Worm (Caenorhabditis elegans) whole organism, mixed stage, embryonic: ENCODE results near the gene spp-16.

Experiments used
- M03D4.4 ChIP-seq: sonication (generic microtip); optimal IDR thresholded peaks from 2 replicates; lab custom pipeline; 2017; ENCODE audit warnings: mild to moderate bottlenecking, missing genetic modification characterization, missing compliant biosample characterization
- bed-3 ChIP-seq: fragments of 200-800 bp; sonication (Bioruptor generic); optimal IDR thresholded peaks from 3 replicates; lab custom pipeline; 2018; ENCODE audit warnings: mild to moderate bottlenecking, missing genetic modification characterization, moderate library complexity, missing compliant biosample characterization
- blmp-1 ChIP-seq: fragments of 150-350 bp; optimal IDR thresholded peaks from 2 replicates; lab custom pipeline; 2014; ENCODE audit warnings: missing biosample characterization, missing genetic modification characterization
- ceh-39 ChIP-seq: fragments of 150-350 bp; optimal IDR thresholded peaks from 2 replicates; lab custom pipeline; 2014; ENCODE audit warnings: missing biosample characterization, missing genetic modification characterization
- ceh-83 ChIP-seq: fragments of 200-800 bp; sonication (Bioruptor generic); optimal IDR thresholded peaks from 2 replicates; lab custom pipeline; 2018; ENCODE audit warnings: mild to moderate bottlenecking, missing genetic modification characterization, missing compliant biosample characterization
- ces-1 ChIP-seq: fragments of 150-350 bp; optimal IDR thresholded peaks from 2 replicates; lab custom pipeline; 2014; ENCODE audit warnings: missing biosample characterization, missing genetic modification reagents, missing genetic modification characterization
- cnd-1 ChIP-seq: fragments of 200-800 bp; sonication (Bioruptor generic); optimal IDR thresholded peaks from 2 replicates; lab custom pipeline; 2018; ENCODE audit warnings: mild to moderate bottlenecking, missing genetic modification characterization, missing compliant biosample characterization
- drap-1 ChIP-seq: fragments of 200-800 bp; sonication (Bioruptor generic); optimal IDR thresholded peaks from 3 replicates; lab custom pipeline; 2018; ENCODE audit warnings: mild to moderate bottlenecking, missing genetic modification characterization, missing compliant biosample characterization
- elt-1 ChIP-seq: sonication (generic microtip); optimal IDR thresholded peaks from 2 replicates; lab custom pipeline; 2017; ENCODE audit warnings: missing genetic modification characterization, mild to moderate bottlenecking, missing compliant biosample characterization, antibody characterized with exemption, moderate library complexity, borderline replicate concordance; ENCODE audit not compliant: insufficient read depth
- elt-3 ChIP-seq: fragments of 150-350 bp; optimal IDR thresholded peaks from 2 replicates; lab custom pipeline; 2014; ENCODE audit warnings: missing biosample characterization, missing genetic modification characterization
- flh-1 ChIP-seq: fragments of 200-800 bp; sonication (Bioruptor generic); optimal IDR thresholded peaks from 2 replicates; lab custom pipeline; 2018; ENCODE audit warnings: mild to moderate bottlenecking, missing genetic modification characterization, moderate library complexity, missing compliant biosample characterization
- ham-2 ChIP-seq: fragments of 200-800 bp; sonication (Bioruptor generic); optimal IDR thresholded peaks from 2 replicates; lab custom pipeline; 2018; ENCODE audit warnings: mild to moderate bottlenecking, missing genetic modification characterization, missing compliant biosample characterization
- hlh-1 ChIP-seq: fragments of 150-350 bp; optimal IDR thresholded peaks from 2 replicates; lab custom pipeline; 2014; ENCODE audit warnings: missing biosample characterization, missing genetic modification reagents, missing genetic modification characterization
- lin-13 ChIP-seq: fragments of 150-350 bp; optimal IDR thresholded peaks from 2 replicates; lab custom pipeline; 2014; ENCODE audit warnings: missing biosample characterization, missing genetic modification characterization
- lin-32 ChIP-seq: fragments of 200-800 bp; sonication (Bioruptor generic); optimal IDR thresholded peaks from 2 replicates; lab custom pipeline; 2018; ENCODE audit warnings: mild to moderate bottlenecking, missing genetic modification characterization, missing compliant biosample characterization
- lsy-2 ChIP-seq: fragments of 150-350 bp; optimal IDR thresholded peaks from 2 replicates; lab custom pipeline; 2014; ENCODE audit warnings: missing biosample characterization, missing genetic modification characterization
- mab-5 ChIP-seq: fragments of 150-350 bp; optimal IDR thresholded peaks from 2 replicates; lab custom pipeline; 2014; ENCODE audit warnings: missing biosample characterization, missing genetic modification characterization
- mep-1 ChIP-seq: fragments of 150-350 bp; optimal IDR thresholded peaks from 2 replicates; lab custom pipeline; 2017; ENCODE audit warnings: missing biosample characterization, missing genetic modification reagents, missing genetic modification characterization, inconsistent platforms
- mls-2 ChIP-seq: sonication (generic microtip); optimal IDR thresholded peaks from 2 replicates; lab custom pipeline; 2016; ENCODE audit warnings: mild to moderate bottlenecking, missing genetic modification characterization, moderate library complexity, missing compliant biosample characterization
- nhr-12 ChIP-seq: fragments of 150-350 bp; optimal IDR thresholded peaks from 2 replicates; lab custom pipeline; 2014; ENCODE audit warnings: missing biosample characterization, missing genetic modification characterization
- nhr-237 ChIP-seq: fragments of 150-350 bp; optimal IDR thresholded peaks from 2 replicates; lab custom pipeline; 2014; ENCODE audit warnings: missing biosample characterization, missing genetic modification characterization
- nhr-76 ChIP-seq: sonication (generic microtip); optimal IDR thresholded peaks from 2 replicates; lab custom pipeline; 2017; ENCODE audit warnings: missing biosample characterization, missing genetic modification characterization
- pha-4 ChIP-seq: fragments of 150-350 bp; optimal IDR thresholded peaks from 2 replicates; lab custom pipeline; 2018; ENCODE audit warnings: missing biosample characterization, missing genetic modification reagents, missing genetic modification characterization
- sem-2 ChIP-seq: fragments of 200-800 bp; sonication (Bioruptor generic); optimal IDR thresholded peaks from 2 replicates; lab custom pipeline; 2018; ENCODE audit warnings: mild to moderate bottlenecking, missing genetic modification characterization, missing compliant biosample characterization
- snpc-4 ChIP-seq: fragments of 150-350 bp; optimal IDR thresholded peaks from 2 replicates; lab custom pipeline; 2014; ENCODE audit warnings: missing biosample characterization, missing genetic modification characterization
- sptf-1 ChIP-seq: sonication (generic microtip); optimal IDR thresholded peaks from 2 replicates; lab custom pipeline; 2017; ENCODE audit warnings: mild to moderate bottlenecking, missing genetic modification characterization, moderate library complexity, missing compliant biosample characterization
- unc-62 ChIP-seq: fragments of 150-350 bp; optimal IDR thresholded peaks from 2 replicates; lab custom pipeline; 2014; ENCODE audit warnings: missing biosample characterization, missing genetic modification reagents, missing genetic modification characterization
- zip-8 ChIP-seq: fragments of 150-350 bp; optimal IDR thresholded peaks from 2 replicates; lab custom pipeline; 2014; ENCODE audit warnings: missing biosample characterization, missing genetic modification characterization
- ztf-11 ChIP-seq: fragments of 150-350 bp; optimal IDR thresholded peaks from 2 replicates; lab custom pipeline; 2014; ENCODE audit warnings: missing biosample characterization, missing genetic modification characterization

The spp-16 gene

ce11 chrV:10883478-10883877 is 17.6 kb downstream of the spp-16 start, which contains the start of gene F32D8.2:
F32D8.2 (plus strand) TSS chrV:10883778.
- TF ChIP-seq nhr-12 (tag; lab: Kevin White, UChicago) (no peak), sptf-1 (no peak), ztf-11 (no peak), pha-4 (tag; lab: Kevin White, UChicago) (no peak), mab-5 (tag; lab: Kevin White, UChicago) (no peak), sem-2 (GFP tag; lab: Kevin White, UChicago) (no peak), ceh-39 (no peak), nhr-76 (tag; lab: Kevin White, UChicago) (no peak), lsy-2 (tag; lab: Kevin White, UChicago) (no peak), drap-1 (no peak), lin-13 (tag; lab: Kevin White, UChicago) (no peak), cnd-1 (tag; lab: Kevin White, UChicago) (no peak), hlh-1 (no peak), nhr-237 (tag; lab: Kevin White, UChicago) (no peak), mep-1 (tag; lab: Kevin White, UChicago) (no peak)

DNA sequence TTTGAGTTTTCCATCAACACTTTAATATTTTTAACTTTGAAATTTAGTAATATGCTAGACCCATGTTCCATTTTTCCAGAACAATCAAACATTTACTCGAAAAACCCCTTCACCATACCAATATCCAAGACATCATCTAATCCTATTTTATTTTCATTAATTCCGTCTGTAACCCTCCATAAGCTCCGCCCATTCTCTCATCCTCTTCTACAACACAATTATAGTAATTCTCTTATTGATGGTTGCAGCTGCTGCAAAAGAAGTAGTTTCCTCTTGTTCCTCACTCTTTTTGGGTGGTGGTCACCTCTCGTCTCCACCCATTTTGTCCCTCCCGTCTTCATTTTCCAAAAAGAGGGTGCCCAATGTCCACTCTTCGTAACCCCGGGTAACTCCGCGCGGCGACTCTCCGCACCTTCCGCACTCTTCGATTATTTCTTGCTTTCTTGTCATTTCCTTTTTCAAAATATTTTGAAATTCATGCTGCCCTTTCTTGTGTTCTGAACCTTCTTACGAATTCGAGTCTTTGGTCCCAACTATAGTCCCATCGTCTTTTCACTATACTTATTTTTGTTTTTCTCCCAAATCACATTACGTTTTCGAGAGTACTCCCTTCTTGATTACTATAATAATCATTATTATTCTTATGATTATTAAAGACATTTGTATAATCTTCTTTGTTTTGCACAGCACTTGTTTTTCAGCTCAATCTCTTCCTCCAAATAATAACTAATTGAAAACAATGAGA is 20.8 kb downstream of the spp-16 start, which contains the start of gene F32D8.1:
TSS of gene F32D8.1 (plus strand) at position 695 of the 745 bp plus-strand sequence.
- TF ChIP-seq nhr-12 (tag; lab: Kevin White, UChicago) = no peak
- no peak for TF ChIP-seq nhr-237 (tag; lab: Kevin White, UChicago)
- peak; percentile 97 for TF ChIP-seq ces-1 (GFP tag; lab: Kevin White, UChicago)
- TF ChIP-seq, all 35 proteins: peak for 1

ce11 chrV:10877808-10878600 is 23.1 kb downstream of the spp-16 start:
- no peak for TF ChIP-seq drap-1
- no peak for TF ChIP-seq ceh-83 (GFP tag; lab: Kevin White, UChicago)
- TF ChIP-seq nhr-237 (tag; lab: Kevin White, UChicago) = no peak
- TF ChIP-seq unc-62 = no peak
- no peak for TF ChIP-seq pha-4 (tag; lab: Kevin White, UChicago)
- no peak for TF ChIP-seq zip-8
- TF ChIP-seq ham-2 (GFP tag; lab: Kevin White, UChicago) = no peak
- no peak for TF ChIP-seq lin-32 (GFP tag; lab: Kevin White, UChicago)
- TF ChIP-seq elt-3 (tag; lab: Kevin White, UChicago) = no peak
- TF ChIP-seq M03D4.4 (tag; lab: Kevin White, UChicago) = no peak
- no peak for TF ChIP-seq snpc-4 (tag; lab: Kevin White, UChicago)
- no peak for TF ChIP-seq mls-2 (tag; lab: Kevin White, UChicago)
- TF ChIP-seq nhr-76 (tag; lab: Kevin White, UChicago) = no peak

DNA sequence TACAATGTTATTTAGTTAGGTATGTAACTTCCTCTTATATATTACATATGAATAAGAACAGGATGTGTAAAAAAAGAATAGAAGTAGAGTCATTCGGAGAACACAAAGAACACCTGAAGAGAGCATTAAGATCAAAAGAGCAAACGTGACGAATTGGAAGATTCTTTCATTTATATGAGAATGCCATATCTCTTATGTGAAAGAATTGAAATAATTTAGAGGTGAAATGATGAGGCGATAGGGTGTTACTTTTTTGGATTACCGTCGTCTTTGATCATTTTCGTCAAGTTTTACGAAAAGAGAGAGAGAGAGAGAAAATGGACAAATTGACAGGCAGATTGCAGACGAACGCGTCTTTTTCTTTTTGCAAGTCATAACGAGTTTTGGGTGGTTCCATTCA is 24.6 kb downstream of the spp-16 start:
- TF ChIP-seq drap-1 (no peak), hlh-1 (no peak), bed-3 (GFP tag; lab: Kevin White, UChicago) (no peak), elt-1 (tag; lab: Kevin White, UChicago) (no peak), ceh-39 (no peak), blmp-1 (tag; lab: Kevin White, UChicago) (no peak), mep-1 (tag; lab: Kevin White, UChicago) (no peak), ceh-83 (GFP tag; lab: Kevin White, UChicago) (no peak), flh-1 (GFP tag; lab: Kevin White, UChicago) (no peak), cnd-1 (tag; lab: Kevin White, UChicago) (no peak), ztf-11 (no peak), nhr-12 (tag; lab: Kevin White, UChicago) (no peak)
